Worm (Caenorhabditis elegans) whole organism, young adult: ENCODE data around the gene rps-21.

Source experiments
- K12H6.12 ChIP-seq: fragments of 200-800 bp; sonication (Bioruptor generic); optimal IDR thresholded peaks from 2 replicates; lab custom pipeline; 2018; ENCODE audit warnings: mild to moderate bottlenecking, missing genetic modification characterization, missing compliant biosample characterization
- lin-40 ChIP-seq: sonication (generic microtip); optimal IDR thresholded peaks from 2 replicates; lab custom pipeline; 2016; ENCODE audit warnings: missing genetic modification characterization, mild to moderate bottlenecking, missing compliant biosample characterization, missing genotype, missing genetic modification reagents
- madf-10 ChIP-seq: sonication (generic microtip); optimal IDR thresholded peaks from 2 replicates; lab custom pipeline; 2016; ENCODE audit warnings: mild to moderate bottlenecking, missing genetic modification characterization, missing compliant biosample characterization
- nfya-2 ChIP-seq: fragments of 200-800 bp; sonication (Bioruptor generic); IDR thresholded peaks from 2 replicates; pipeline ENCODE4 v1.3.6; 2022; ENCODE audit warnings: missing genetic modification reagents, missing genetic modification characterization, missing compliant biosample characterization
- snpc-4 ChIP-seq, 5 experiments: fragments of 150-350 bp in 1 of 5; sonication (generic microtip) in 4 of 5; optimal IDR thresholded peaks; 2 replicates each; lab custom pipeline; 2014 to 2018; ENCODE audit warnings: missing genetic modification characterization in 5 of 5, missing biosample characterization in 3 of 5, antibody characterized with exemption in 2 of 5, mild to moderate bottlenecking in 2 of 5, missing compliant biosample characterization in 2 of 5, missing genotype in 2 of 5, moderate library complexity in 2 of 5, missing genetic modification reagents in 1 of 5

ce11 chrIII:7203130-7203775 is 13.8 kb upstream of the rps-21 start:
- no peak for TF ChIP-seq snpc-4 (GFP tag; optimal IDR thresholded peaks at IDR 0.05; lab: Kevin White, UChicago)
- no peak for TF ChIP-seq snpc-4 (tag; optimal IDR thresholded peaks at IDR 0.05; lab: Kevin White, UChicago)
- no peak for TF ChIP-seq K12H6.12 (tag; lab: Kevin White, UChicago)
- TF ChIP-seq nfya-2 (GFP tag; lab: Robert Waterston, UW): no peak
- TF ChIP-seq lin-40 (tag; lab: Kevin White, UChicago): peak; percentile 20
- TF ChIP-seq madf-10 (tag; lab: Kevin White, UChicago): no peak
